Worm (Caenorhabditis elegans) whole organism, L1 larva: ENCODE results near the gene F09E5.12.

Experiments used
- C34B4.2 ChIP-seq: sonication (generic microtip); optimal IDR thresholded peaks from 2 replicates; lab custom pipeline; 2017; ENCODE audit warnings: mild to moderate bottlenecking, missing genetic modification characterization, missing compliant biosample characterization
- F16B12.6 ChIP-seq: fragments of 150-350 bp; optimal IDR thresholded peaks from 2 replicates; lab custom pipeline; 2014; ENCODE audit warnings: missing biosample characterization, missing genetic modification characterization
- Y116A8C.19 ChIP-seq: sonication (generic microtip); optimal IDR thresholded peaks from 2 replicates; lab custom pipeline; 2016; ENCODE audit warnings: missing compliant biosample characterization, missing genetic modification characterization, borderline replicate concordance
- aha-1 ChIP-seq: fragments of 150-350 bp; optimal IDR thresholded peaks from 2 replicates; lab custom pipeline; 2014; ENCODE audit warnings: missing biosample characterization, missing genetic modification characterization
- alr-1 ChIP-seq: fragments of 200-800 bp; sonication (Bioruptor generic); optimal IDR thresholded peaks from 2 replicates; lab custom pipeline; 2018; ENCODE audit warnings: borderline replicate concordance, mild to moderate bottlenecking, missing genetic modification characterization, missing compliant biosample characterization
- blmp-1 ChIP-seq: fragments of 150-350 bp; optimal IDR thresholded peaks from 2 replicates; lab custom pipeline; 2014; ENCODE audit warnings: missing biosample characterization, missing genetic modification characterization
- ceh-8 ChIP-seq: fragments of 200-800 bp; sonication (Bioruptor generic); optimal IDR thresholded peaks from 2 replicates; lab custom pipeline; 2018; ENCODE audit warnings: mild to moderate bottlenecking, missing genetic modification characterization, moderate library complexity, missing compliant biosample characterization
- ces-1 ChIP-seq: fragments of 150-350 bp; optimal IDR thresholded peaks from 2 replicates; lab custom pipeline; 2014; ENCODE audit warnings: missing biosample characterization, missing genetic modification reagents, missing genetic modification characterization
- dpl-1 ChIP-seq, 3 experiments: fragments of 150-350 bp in 2 of 3; sonication (generic microtip) in 1 of 3; optimal IDR thresholded peaks; 2 replicates each; lab custom pipeline; 2014 to 2017; ENCODE audit warnings: missing biosample characterization in 3 of 3, missing genetic modification characterization in 3 of 3, missing genetic modification reagents in 3 of 3
- efl-1 ChIP-seq, 4 experiments: fragments of 150-350 bp; optimal IDR thresholded peaks in 3 of 4; peaks in 1 of 4; 1 replicate in 1 of 4; 2 replicates in 3 of 4; lab custom pipeline; 2014; ENCODE audit warnings: missing biosample characterization in 2 of 4, missing genetic modification characterization in 2 of 4, missing genetic modification reagents in 2 of 4
- egl-13 ChIP-seq: sonication (generic microtip); optimal IDR thresholded peaks from 2 replicates; lab custom pipeline; 2016; ENCODE audit warnings: missing genotype, missing genetic modification reagents, missing genetic modification characterization, missing compliant biosample characterization
- elt-2 ChIP-seq: sonication (generic microtip); optimal IDR thresholded peaks from 2 replicates; lab custom pipeline; 2016; ENCODE audit warnings: missing genetic modification characterization, mild to moderate bottlenecking, inconsistent platforms, missing compliant biosample characterization, missing genetic modification reagents
- elt-3 ChIP-seq, 6 experiments: fragments of 150-350 bp in 1 of 6; sonication (generic microtip); optimal IDR thresholded peaks; 2 replicates each; lab custom pipeline; 2017 to 2018; ENCODE audit warnings: missing biosample characterization in 6 of 6, missing genetic modification characterization in 6 of 6, inconsistent platforms in 1 of 6
- fkh-10 ChIP-seq: sonication (generic microtip); optimal IDR thresholded peaks from 2 replicates; lab custom pipeline; 2017; ENCODE audit warnings: missing biosample characterization, missing genetic modification reagents, missing genetic modification characterization
- fkh-8 ChIP-seq: sonication (generic microtip); optimal IDR thresholded peaks from 2 replicates; lab custom pipeline; 2016; ENCODE audit warnings: mild to moderate bottlenecking, missing genetic modification characterization, missing compliant biosample characterization
- grh-1 ChIP-seq: fragments of 200-800 bp; sonication (Bioruptor generic); IDR thresholded peaks from 2 replicates; pipeline ENCODE4 v1.3.6; 2022; ENCODE audit warnings: missing genetic modification reagents, missing genetic modification characterization, missing compliant biosample characterization
- hlh-4 ChIP-seq: sonication (generic microtip); optimal IDR thresholded peaks from 2 replicates; lab custom pipeline; 2016; ENCODE audit warnings: mild to moderate bottlenecking, missing genetic modification characterization, missing compliant biosample characterization
- hpl-2 ChIP-seq: fragments of 150-350 bp; optimal IDR thresholded peaks from 2 replicates; lab custom pipeline; 2014; ENCODE audit warnings: missing biosample characterization, missing genetic modification reagents, missing genetic modification characterization
- lin-13 ChIP-seq: fragments of 150-350 bp; optimal IDR thresholded peaks from 2 replicates; lab custom pipeline; 2014; ENCODE audit warnings: missing biosample characterization, missing genetic modification reagents, missing genetic modification characterization
- lin-14 ChIP-seq: fragments of 200-800 bp; sonication (Bioruptor generic); optimal IDR thresholded peaks from 2 replicates; lab custom pipeline; 2018; ENCODE audit warnings: mild to moderate bottlenecking, missing genetic modification characterization, moderate library complexity, missing compliant biosample characterization
- lin-15B ChIP-seq: fragments of 150-350 bp; sonication (generic microtip); optimal IDR thresholded peaks from 3 replicates; lab custom pipeline; 2014; ENCODE audit warnings: missing biosample characterization, missing genetic modification characterization
- lin-35 ChIP-seq, 2 experiments: fragments of 150-350 bp; optimal IDR thresholded peaks; 2 replicates each; lab custom pipeline; 2014; ENCODE audit warnings: missing biosample characterization in 2 of 2, missing genetic modification characterization in 2 of 2, missing genetic modification reagents in 2 of 2
- lir-3 ChIP-seq: sonication (generic microtip); optimal IDR thresholded peaks from 2 replicates; lab custom pipeline; 2016; ENCODE audit warnings: mild to moderate bottlenecking, missing genetic modification characterization, moderate library complexity, missing compliant biosample characterization; ENCODE audit not compliant: poor library complexity
- lsy-2 ChIP-seq, 2 experiments: fragments of 150-350 bp; optimal IDR thresholded peaks; 2 replicates each; lab custom pipeline; 2014; ENCODE audit warnings: missing biosample characterization in 2 of 2, missing genetic modification characterization in 2 of 2
- mdl-1 ChIP-seq, 2 experiments: fragments of 150-350 bp; optimal IDR thresholded peaks; 2 replicates each; lab custom pipeline; 2014 to 2017; ENCODE audit warnings: missing biosample characterization in 2 of 2, missing genetic modification characterization in 2 of 2, inconsistent platforms in 1 of 2
- mep-1 ChIP-seq: fragments of 150-350 bp; optimal IDR thresholded peaks from 2 replicates; lab custom pipeline; 2014; ENCODE audit warnings: missing biosample characterization, missing genetic modification characterization
- nhr-11 ChIP-seq: fragments of 150-350 bp; optimal IDR thresholded peaks from 2 replicates; lab custom pipeline; 2014; ENCODE audit warnings: missing biosample characterization, missing genetic modification characterization
- nhr-19 ChIP-seq: fragments of 200-800 bp; sonication (Bioruptor generic); conservative IDR thresholded peaks from 2 replicates; pipeline ENCODE4 v1.3.6; 2022; ENCODE audit warnings: missing genetic modification characterization, missing compliant biosample characterization
- nhr-20 ChIP-seq: sonication (generic microtip); optimal IDR thresholded peaks from 2 replicates; lab custom pipeline; 2016; ENCODE audit warnings: mild to moderate bottlenecking, missing genetic modification characterization, missing compliant biosample characterization
- nhr-237 ChIP-seq: fragments of 150-350 bp; optimal IDR thresholded peaks from 2 replicates; lab custom pipeline; 2014; ENCODE audit warnings: missing biosample characterization, missing genetic modification characterization
- nhr-71 ChIP-seq: sonication (generic microtip); optimal IDR thresholded peaks from 2 replicates; lab custom pipeline; 2016; ENCODE audit warnings: mild to moderate bottlenecking, missing genetic modification characterization, moderate library complexity, missing compliant biosample characterization
- nhr-77 ChIP-seq: fragments of 150-350 bp; optimal IDR thresholded peaks from 2 replicates; lab custom pipeline; 2014; ENCODE audit warnings: missing biosample characterization, missing genetic modification characterization
- nhr-85 ChIP-seq: sonication (generic microtip); peaks from one replicate; lab custom pipeline; 2016; ENCODE audit warnings: missing genetic modification characterization, inconsistent platforms, missing compliant biosample characterization
- pax-3 ChIP-seq: fragments of 200-800 bp; sonication (Bioruptor generic); optimal IDR thresholded peaks from 2 replicates; lab custom pipeline; 2018; ENCODE audit warnings: mild to moderate bottlenecking, missing genetic modification characterization, moderate library complexity, missing compliant biosample characterization
- pqm-1 ChIP-seq: sonication (generic microtip); optimal IDR thresholded peaks from 3 replicates; lab custom pipeline; 2017; ENCODE audit warnings: missing biosample characterization, missing genetic modification characterization
- rnt-1 ChIP-seq: sonication (generic microtip); optimal IDR thresholded peaks from 2 replicates; lab custom pipeline; 2016; ENCODE audit warnings: mild to moderate bottlenecking, missing genetic modification characterization, moderate library complexity, missing compliant biosample characterization
- skn-1 ChIP-seq: fragments of 150-350 bp; optimal IDR thresholded peaks from 2 replicates; lab custom pipeline; 2014; ENCODE audit warnings: missing biosample characterization, missing genetic modification characterization
- snu-23 ChIP-seq: sonication (generic microtip); optimal IDR thresholded peaks from 2 replicates; lab custom pipeline; 2016; ENCODE audit warnings: missing genetic modification characterization, missing compliant biosample characterization
- sox-4 ChIP-seq: sonication (generic microtip); optimal IDR thresholded peaks from 2 replicates; lab custom pipeline; 2016; ENCODE audit warnings: missing genetic modification characterization, missing compliant biosample characterization
- sptf-1 ChIP-seq: fragments of 150-350 bp; optimal IDR thresholded peaks from 2 replicates; lab custom pipeline; 2014; ENCODE audit warnings: missing biosample characterization, missing genetic modification characterization
- sup-37 ChIP-seq: fragments of 200-800 bp; sonication (Bioruptor generic); optimal IDR thresholded peaks from 2 replicates; lab custom pipeline; 2018; ENCODE audit warnings: mild to moderate bottlenecking, missing genetic modification characterization, missing compliant biosample characterization
- swsn-7 ChIP-seq: sonication (generic microtip); optimal IDR thresholded peaks from 2 replicates; lab custom pipeline; 2016; ENCODE audit warnings: missing genetic modification characterization, missing compliant biosample characterization
- tbx-2 ChIP-seq: sonication (generic microtip); optimal IDR thresholded peaks from 2 replicates; lab custom pipeline; 2016; ENCODE audit warnings: missing genetic modification characterization, missing compliant biosample characterization
- tlp-1 ChIP-seq: fragments of 150-350 bp; optimal IDR thresholded peaks from 2 replicates; lab custom pipeline; 2014; ENCODE audit warnings: missing biosample characterization, missing genetic modification characterization
- vab-15 ChIP-seq: sonication (generic microtip); optimal IDR thresholded peaks from 2 replicates; lab custom pipeline; 2017; ENCODE audit warnings: missing genotype, mild to moderate bottlenecking, missing genetic modification characterization, missing compliant biosample characterization
- zip-4 ChIP-seq: fragments of 200-800 bp; sonication (Bioruptor generic); optimal IDR thresholded peaks from 2 replicates; lab custom pipeline; 2018; ENCODE audit warnings: mild to moderate bottlenecking, missing genetic modification characterization, moderate library complexity, missing compliant biosample characterization

The F09E5.12 gene

ce11 chrII:5322732-5323326 lies 47.7 kb downstream of the F09E5.12 start, which contains the start of gene vhp-1:
Gene vhp-1 (plus strand): TSS chrII:5323276.
- TF ChIP-seq nhr-85 (tag; lab: Kevin White, UChicago) = peak; percentile 82
- TF ChIP-seq blmp-1 (tag; lab: Kevin White, UChicago) = peak; percentile 61
- peak; percentile 30 for TF ChIP-seq lin-14 (GFP tag; lab: Kevin White, UChicago)
- TF ChIP-seq alr-1 (tag; lab: Kevin White, UChicago) = no peak
- TF ChIP-seq skn-1 (tag; lab: Kevin White, UChicago) = no peak
- peak in 3 of 6 experiments; percentile 1 to 69 (median 39) for TF ChIP-seq elt-3 (tag; optimal IDR thresholded peaks at IDR 0.05; lab: Kevin White, UChicago)
- TF ChIP-seq efl-1 (optimal IDR thresholded peaks at IDR 0.05; lab: Kevin White, UChicago) = no peak
- peak in 1 of 2 experiments; percentile 47 for TF ChIP-seq efl-1 (GFP tag; optimal IDR thresholded peaks at IDR 0.05 in 1 of 2; lab: Kevin White, UChicago)
- TF ChIP-seq, all 84 proteins: peak for 5

ce11 chrII:5321718-5322286 lies 48.7 kb downstream of the F09E5.12 start:
- TF ChIP-seq lin-14 (GFP tag; lab: Kevin White, UChicago) (peak; percentile 88), nhr-71 (tag; lab: Kevin White, UChicago) (peak; percentile 83), hpl-2 (GFP tag; lab: Kevin White, UChicago) (peak; percentile 18), fkh-10 (no peak), elt-2 (tag; lab: Kevin White, UChicago) (peak; percentile 87), snu-23 (GFP tag; lab: Kevin White, UChicago) (peak; percentile 76), Y116A8C.19 (tag; lab: Kevin White, UChicago) (no peak), skn-1 (tag; lab: Kevin White, UChicago) (peak; percentile 39), egl-13 (tag; lab: Kevin White, UChicago) (no peak), lin-13 (peak; percentile 14), nhr-20 (peak; percentile 86), nhr-19 (GFP tag; lab: Robert Waterston, UW) (peak; percentile 72), pqm-1 (tag; lab: Kevin White, UChicago) (peak; percentile 20), tbx-2 (peak; percentile 73), alr-1 (tag; lab: Kevin White, UChicago) (no peak), lsy-2 (tag; optimal IDR thresholded peaks at IDR 0.05; lab: Kevin White, UChicago) (peak; percentile 7 to 45), ces-1 (no peak), C34B4.2 (no peak), vab-15 (tag; lab: Kevin White, UChicago) (peak; percentile 4), F16B12.6 (tag; lab: Kevin White, UChicago) (no peak), pax-3 (tag; lab: Kevin White, UChicago) (peak; percentile 36), mdl-1 (tag; optimal IDR thresholded peaks at IDR 0.05; lab: Kevin White, UChicago) (peak in 1 of 2 experiments; percentile 26), lin-35 (GFP tag; optimal IDR thresholded peaks at IDR 0.05; lab: Kevin White, UChicago) (peak; percentile 51 to 52), rnt-1 (tag; lab: Kevin White, UChicago) (peak; percentile 2), tlp-1 (tag; lab: Kevin White, UChicago) (no peak), grh-1 (peak; percentile 90), nhr-85 (tag; lab: Kevin White, UChicago) (peak; percentile 100), ceh-8 (peak; percentile 60), fkh-8 (tag; lab: Kevin White, UChicago) (no peak), aha-1 (tag; lab: Kevin White, UChicago) (no peak), sup-37 (GFP tag; lab: Kevin White, UChicago) (peak; percentile 56), nhr-11 (peak; percentile 4), lir-3 (no peak), nhr-77 (peak; percentile 66), hlh-4 (no peak), zip-4 (GFP tag; lab: Kevin White, UChicago) (peak; percentile 41), mep-1 (tag; lab: Kevin White, UChicago) (no peak), swsn-7 (peak; percentile 59), dpl-1 (GFP tag; optimal IDR thresholded peaks at IDR 0.05; lab: Kevin White, UChicago) (peak in 2 of 3 experiments; percentile 8 to 15), sptf-1 (no peak), blmp-1 (tag; lab: Kevin White, UChicago) (peak; percentile 50), lin-15B (tag; lab: Kevin White, UChicago) (no peak), nhr-237 (tag; lab: Kevin White, UChicago) (peak; percentile 20), efl-1 (optimal IDR thresholded peaks at IDR 0.05; lab: Kevin White, UChicago) (peak; percentile 42 to 43), efl-1 (GFP tag; optimal IDR thresholded peaks at IDR 0.05 in 1 of 2; lab: Kevin White, UChicago) (peak in 1 of 2 experiments; percentile 91), sox-4 (tag; lab: Kevin White, UChicago) (no peak)
